Fruit fly (Drosophila melanogaster) whole organism, pupa: ENCODE results near the gene mRpL47.

Experiments
- CG10348 ChIP-seq: fragments of 200-800 bp; sonication (Bioruptor generic); IDR thresholded peaks from 2 replicates; pipeline ENCODE4 v1.3.6; 2022; ENCODE audit warnings: missing biosample characterization, missing genetic modification characterization
- CG12605 ChIP-seq: fragments of 200-800 bp; sonication (Bioruptor generic); IDR thresholded peaks from 2 replicates; pipeline ENCODE4 v1.3.6; 2022; ENCODE audit warnings: missing biosample characterization, missing genetic modification characterization
- CG13204 ChIP-seq: fragments of 200-800 bp; sonication (Bioruptor generic); optimal IDR thresholded peaks from 2 replicates; lab custom pipeline; 2018; ENCODE audit warnings: missing biosample characterization, mild to moderate bottlenecking, missing genetic modification characterization, moderate library complexity
- CG14655 ChIP-seq: fragments of 200-800 bp; sonication (Bioruptor generic); optimal IDR thresholded peaks from 3 replicates; lab custom pipeline; 2017; ENCODE audit warnings: mild to moderate bottlenecking, missing biosample characterization, missing genetic modification reagents, missing genetic modification characterization
- CG15710 ChIP-seq: fragments of 200-800 bp; sonication (Bioruptor generic); optimal IDR thresholded peaks from 2 replicates; lab custom pipeline; 2018; ENCODE audit warnings: missing biosample characterization, mild to moderate bottlenecking, missing genetic modification characterization, moderate library complexity
- CG17806 ChIP-seq: fragments of 200-800 bp; sonication (Bioruptor generic); optimal IDR thresholded peaks from 2 replicates; lab custom pipeline; 2018; ENCODE audit warnings: missing biosample characterization, mild to moderate bottlenecking, missing genetic modification characterization, moderate library complexity
- CG32121 ChIP-seq: fragments of 200-800 bp; sonication (Bioruptor generic); IDR thresholded peaks from 2 replicates; pipeline ENCODE4 v1.3.6; 2022; ENCODE audit warnings: missing biosample characterization, missing genetic modification characterization
- CG34367 ChIP-seq: fragments of 200-800 bp; sonication (Bioruptor generic); optimal IDR thresholded peaks from 2 replicates; lab custom pipeline; 2018; ENCODE audit warnings: missing biosample characterization, mild to moderate bottlenecking, missing genetic modification characterization
- CG4496 ChIP-seq: fragments of 200-800 bp; sonication (Bioruptor generic); IDR thresholded peaks from 3 replicates; pipeline ENCODE4 v1.3.6; 2022; ENCODE audit warnings: missing biosample characterization, missing genetic modification characterization
- CG8159 ChIP-seq: fragments of 200-800 bp; sonication (Bioruptor generic); optimal IDR thresholded peaks from 3 replicates; lab custom pipeline; 2018; ENCODE audit warnings: missing biosample characterization, mild to moderate bottlenecking, missing genetic modification characterization, moderate library complexity
- CG8301 ChIP-seq: fragments of 200-800 bp; sonication (Bioruptor generic); optimal IDR thresholded peaks from 2 replicates; lab custom pipeline; 2018; ENCODE audit warnings: missing biosample characterization, mild to moderate bottlenecking, missing genetic modification characterization
- CG9948 ChIP-seq: fragments of 200-800 bp; sonication (Bioruptor generic); optimal IDR thresholded peaks from 2 replicates; lab custom pipeline; 2018; ENCODE audit warnings: missing biosample characterization, mild to moderate bottlenecking, missing genetic modification characterization, moderate library complexity
- D1 ChIP-seq: fragments of 200-800 bp; sonication (Bioruptor generic); optimal IDR thresholded peaks from 2 replicates; lab custom pipeline; 2018; ENCODE audit warnings: missing biosample characterization, mild to moderate bottlenecking, missing genetic modification characterization, moderate library complexity
- EcR ChIP-seq: fragments of 200-800 bp; sonication (Bioruptor generic); optimal IDR thresholded peaks from 3 replicates; lab custom pipeline; 2019; ENCODE audit warnings: missing biosample characterization, missing genetic modification characterization, mild to moderate bottlenecking, moderate library complexity, missing genetic modification reagents
- Ets98B ChIP-seq: fragments of 200-800 bp; sonication (Bioruptor generic); IDR thresholded peaks from 2 replicates; pipeline ENCODE4 v1.3.6; 2022; ENCODE audit warnings: missing biosample characterization, missing genetic modification characterization
- Pif1A ChIP-seq: fragments of 200-800 bp; sonication (Bioruptor generic); optimal IDR thresholded peaks from 3 replicates; lab custom pipeline; 2016; ENCODE audit warnings: missing biosample characterization, missing genetic modification characterization
- Pif1B ChIP-seq: fragments of 200-800 bp; sonication (Bioruptor generic); optimal IDR thresholded peaks from 3 replicates; lab custom pipeline; 2016; ENCODE audit warnings: missing biosample characterization, missing genetic modification characterization
- Snoo ChIP-seq: fragments of 200-800 bp; sonication (Bioruptor generic); optimal IDR thresholded peaks from 3 replicates; lab custom pipeline; 2017; ENCODE audit warnings: missing biosample characterization, mild to moderate bottlenecking, missing genetic modification characterization, inconsistent platforms
- fd96Ca ChIP-seq: fragments of 200-800 bp; sonication (Bioruptor generic); IDR thresholded peaks from 3 replicates; pipeline ENCODE4 v1.3.6; 2022; ENCODE audit warnings: missing biosample characterization, missing genetic modification characterization
- gl ChIP-seq: fragments of 200-800 bp; sonication (Bioruptor generic); optimal IDR thresholded peaks from 2 replicates; lab custom pipeline; 2018; ENCODE audit warnings: missing biosample characterization, mild to moderate bottlenecking, missing genetic modification characterization
- rn ChIP-seq: fragments of 200-800 bp; sonication (Bioruptor generic); IDR thresholded peaks from 2 replicates; pipeline ENCODE4 v1.3.6; 2022; ENCODE audit warnings: missing biosample characterization, missing genetic modification characterization

mRpL47 gene

DNA sequence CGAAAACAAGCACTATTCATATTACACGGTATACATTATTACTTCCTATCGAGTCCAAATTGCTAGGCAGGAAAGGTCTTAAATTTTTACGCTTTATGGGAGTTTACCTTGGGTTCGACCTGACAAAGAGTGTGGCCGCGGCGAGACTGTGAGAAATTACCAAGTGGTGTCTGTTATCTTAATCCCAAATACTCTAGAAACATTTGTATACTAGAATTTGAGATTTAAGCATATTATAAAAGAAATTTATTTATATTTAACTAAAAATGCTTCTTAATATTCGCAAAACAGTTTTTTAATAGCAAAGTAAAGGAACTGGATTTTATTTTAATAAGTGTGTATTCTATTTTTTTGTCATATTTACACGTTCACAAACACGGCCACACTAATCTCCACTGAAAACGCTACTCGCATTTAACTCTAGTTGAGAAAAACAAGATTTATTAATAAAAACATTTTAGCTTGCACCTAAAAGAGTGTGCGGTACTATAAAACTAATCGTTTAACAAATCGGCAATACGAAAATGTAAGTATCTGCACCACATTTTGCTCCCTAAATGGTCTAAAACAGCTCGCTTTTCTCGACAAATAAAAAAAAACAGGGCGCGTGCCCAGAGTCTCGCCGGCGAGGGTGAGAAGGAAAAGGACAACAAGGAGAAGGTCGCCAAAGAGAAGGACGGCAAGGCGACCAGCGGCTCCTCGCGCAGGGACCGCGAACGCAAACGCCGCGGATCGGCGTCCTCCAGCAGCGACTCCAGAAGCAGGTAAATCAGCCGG lies 36.1 kb upstream of the mRpL47 start, which contains the start of the genes mura and RnpS1:
mura (minus strand) TSS at position 148 of the 777 bp plus-strand sequence.
RnpS1 (plus strand) TSS at position 376 of the 777 bp plus-strand sequence.
- TF ChIP-seq CG8301 (tag; lab: Kevin White, UChicago) (no peak), CG15710 (tag; lab: Kevin White, UChicago) (no peak), CG14655 (no peak), CG8159 (no peak), CG17806 (tag; lab: Kevin White, UChicago) (no peak), Pif1A (GFP tag; lab: Kevin White, UChicago) (no peak), EcR (no peak), CG4496 (GFP tag; lab: Robert Waterston, UW) (no peak), Snoo (tag; lab: Kevin White, UChicago) (no peak)

DNA sequence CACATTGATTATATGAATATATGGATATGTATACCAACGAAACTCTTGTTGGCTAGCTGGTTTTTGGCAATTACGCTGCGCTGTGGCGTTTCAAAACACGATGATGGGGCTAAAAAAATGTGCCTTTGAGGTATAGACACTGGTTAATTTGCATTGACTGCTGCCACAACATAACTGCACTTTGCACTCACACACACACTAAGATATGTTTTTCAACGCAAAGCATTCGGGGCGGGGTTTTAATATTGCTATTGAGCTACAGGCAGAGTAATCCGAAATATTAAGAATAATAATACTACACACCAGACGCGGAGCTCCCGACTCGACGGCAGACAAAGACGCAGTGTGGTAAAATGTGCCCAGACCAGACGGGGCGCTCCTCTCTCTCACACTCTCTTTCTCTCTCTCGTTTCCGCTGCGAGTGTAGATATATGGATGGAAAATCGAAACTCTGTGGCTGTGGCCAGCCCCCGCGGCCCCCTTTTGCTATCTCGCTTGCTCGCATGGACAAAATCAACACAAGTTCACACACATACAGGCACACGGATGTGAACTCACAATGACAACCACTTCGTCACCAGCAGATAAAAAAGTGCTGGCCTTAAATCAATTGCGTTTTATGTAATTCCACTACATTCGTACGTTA lies 35.4 kb upstream of the mRpL47 start:
- TF ChIP-seq Snoo (tag; lab: Kevin White, UChicago) (peak; percentile 57), EcR (peak; percentile 97), CG34367 (tag; lab: Kevin White, UChicago) (no peak), CG13204 (no peak), Ets98B (no peak), gl (tag; lab: Kevin White, UChicago) (peak; percentile 23), CG14655 (no peak), Pif1B (GFP tag; lab: Kevin White, UChicago) (peak; percentile 18), CG9948 (tag; lab: Kevin White, UChicago) (no peak), fd96Ca (no peak), CG8301 (tag; lab: Kevin White, UChicago) (peak; percentile 1), CG8159 (no peak), CG17806 (tag; lab: Kevin White, UChicago) (peak; percentile 22), CG32121 (no peak)

DNA sequence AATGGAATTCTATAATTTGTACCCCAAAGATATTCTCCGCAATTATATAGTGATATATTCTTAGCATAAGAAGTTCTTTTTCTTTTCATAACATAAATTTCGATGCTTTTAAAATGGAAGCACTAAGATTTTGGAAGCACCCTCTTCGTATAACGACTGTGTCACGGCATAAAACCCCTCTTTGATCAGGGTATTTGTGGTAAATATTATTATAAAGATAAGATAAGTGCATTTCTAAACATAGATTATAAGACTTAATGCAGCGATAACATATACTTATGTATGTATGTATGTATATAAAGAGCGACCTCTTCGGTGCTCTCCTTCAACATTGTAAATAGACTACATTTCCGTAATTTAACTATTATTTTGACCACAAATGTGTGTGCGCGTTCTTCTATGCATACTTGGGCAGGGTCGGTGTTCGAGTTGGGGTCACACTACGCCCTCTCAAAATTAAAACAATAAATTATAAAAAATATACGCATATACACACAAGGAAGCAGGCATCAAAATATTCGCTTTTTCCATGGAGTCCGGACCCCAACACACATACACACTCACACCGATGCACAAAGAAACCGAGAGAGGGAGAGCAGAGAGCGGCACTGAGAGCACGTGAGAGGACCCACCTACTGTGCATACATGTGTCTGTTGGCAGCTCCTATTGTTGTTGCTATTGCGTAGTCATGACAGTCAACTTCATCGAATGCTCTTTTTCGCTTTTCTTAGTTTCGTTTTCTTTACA lies 34.7 kb upstream of the mRpL47 start:
- TF ChIP-seq Snoo (tag; lab: Kevin White, UChicago) (no peak), CG14655 (no peak), D1 (no peak), CG13204 (peak; percentile 29), CG17806 (tag; lab: Kevin White, UChicago) (no peak), gl (tag; lab: Kevin White, UChicago) (peak; percentile 23), CG12605 (no peak), CG4496 (GFP tag; lab: Robert Waterston, UW) (no peak), Pif1A (GFP tag; lab: Kevin White, UChicago) (peak; percentile 9), CG8159 (no peak), CG8301 (tag; lab: Kevin White, UChicago) (no peak), CG9948 (tag; lab: Kevin White, UChicago) (no peak), rn (GFP tag; lab: Robert Waterston, UW) (no peak), fd96Ca (no peak), Pif1B (GFP tag; lab: Kevin White, UChicago) (peak; percentile 60), CG15710 (tag; lab: Kevin White, UChicago) (no peak), EcR (peak; percentile 53), CG32121 (no peak), Ets98B (no peak), CG10348 (GFP tag; lab: Robert Waterston, UW) (no peak), CG34367 (tag; lab: Kevin White, UChicago) (no peak)

- TF ChIP-seq rn (GFP tag; lab: Robert Waterston, UW) (no peak), CG4496 (GFP tag; lab: Robert Waterston, UW) (no peak), gl (tag; lab: Kevin White, UChicago) (no peak), CG9948 (tag; lab: Kevin White, UChicago) (no peak), CG14655 (no peak), CG10348 (GFP tag; lab: Robert Waterston, UW) (no peak), Snoo (tag; lab: Kevin White, UChicago) (no peak), CG34367 (tag; lab: Kevin White, UChicago) (no peak), CG8301 (tag; lab: Kevin White, UChicago) (no peak), CG8159 (no peak), CG15710 (tag; lab: Kevin White, UChicago) (no peak), CG17806 (tag; lab: Kevin White, UChicago) (no peak), CG12605 (no peak), EcR (no peak), Ets98B (no peak), CG32121 (no peak)
These were observed 33.1 kb upstream of the mRpL47 start for dm6 chr3R:9548769-9549168.

DNA sequence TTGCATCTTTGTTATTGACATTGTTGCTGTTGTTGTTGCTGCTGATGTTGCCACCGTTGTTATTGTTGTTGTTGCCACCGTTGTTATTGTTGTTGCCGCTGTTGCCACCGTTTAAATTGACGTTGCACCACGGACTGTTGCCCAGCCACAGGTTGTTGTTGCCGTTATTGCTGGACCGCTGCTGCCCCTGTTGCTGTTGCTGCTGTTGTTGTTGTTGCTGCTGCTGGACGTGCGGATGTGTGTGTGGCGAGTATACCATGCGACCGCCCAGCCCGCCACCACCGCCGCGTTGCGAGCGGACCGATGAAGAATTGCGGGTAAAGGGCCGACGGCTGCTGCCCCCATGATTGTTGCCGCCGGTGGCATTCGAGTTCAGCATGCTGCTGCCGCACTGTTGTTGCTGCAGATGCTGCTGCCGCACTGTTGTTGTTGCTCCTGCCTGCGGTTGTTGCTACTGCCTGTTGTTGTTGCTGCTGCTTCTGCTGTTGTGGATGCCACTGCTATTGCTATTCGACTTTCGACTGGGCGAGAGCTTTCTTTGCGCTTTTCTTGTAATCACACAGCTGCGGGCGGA lies 31.2 kb upstream of the mRpL47 start:
- no peak for TF ChIP-seq CG34367 (tag; lab: Kevin White, UChicago)
- no peak for TF ChIP-seq Pif1A (GFP tag; lab: Kevin White, UChicago)
- TF ChIP-seq CG8159 = no peak
- TF ChIP-seq D1 = no peak
- TF ChIP-seq CG12605 = no peak
- no peak for TF ChIP-seq CG4496 (GFP tag; lab: Robert Waterston, UW)
- no peak for TF ChIP-seq CG8301 (tag; lab: Kevin White, UChicago)
- TF ChIP-seq, all 21 proteins: peak for 0
